Worm (Caenorhabditis elegans): ENCODE results near the gene rnst-2.
A peak's percentile ranks its signal among the peaks of the same experiment; 100 is the strongest.

Gene rnst-2

ce11 chrV:1033304-1033703 is 28.1 kb upstream of the rnst-2 start, which contains the start of gene flp-34:
Gene flp-34, minus strand, starts transcription at chrV:1033404.
- no peak for TF ChIP-seq pha-4 (tag; optimal IDR thresholded peaks at IDR 0.05)
- TF ChIP-seq nhr-67 (tag; optimal IDR thresholded peaks at IDR 0.05): no peak
- TF ChIP-seq eor-1 (tag; optimal IDR thresholded peaks at IDR 0.05): no peak
- no peak for TF ChIP-seq lin-39 (tag; optimal IDR thresholded peaks at IDR 0.05)
- TF ChIP-seq ceh-16 (tag; optimal IDR thresholded peaks at IDR 0.05): no peak
- TF ChIP-seq ztf-11 (tag; optimal IDR thresholded peaks at IDR 0.05): no peak
- TF ChIP-seq elt-2 (tag; optimal IDR thresholded peaks at IDR 0.05): no peak
- TF ChIP-seq egl-5 (tag; optimal IDR thresholded peaks at IDR 0.05): no peak
- TF ChIP-seq jun-1 (tag; optimal IDR thresholded peaks at IDR 0.05): no peak
- no peak for TF ChIP-seq nhr-12 (tag; optimal IDR thresholded peaks at IDR 0.05)
- TF ChIP-seq ceh-9 (tag; optimal IDR thresholded peaks at IDR 0.05): no peak
- TF ChIP-seq aly-2 (tag; optimal IDR thresholded peaks at IDR 0.05): no peak
- no peak for TF ChIP-seq tbx-2 (tag; optimal IDR thresholded peaks at IDR 0.05)

DNA sequence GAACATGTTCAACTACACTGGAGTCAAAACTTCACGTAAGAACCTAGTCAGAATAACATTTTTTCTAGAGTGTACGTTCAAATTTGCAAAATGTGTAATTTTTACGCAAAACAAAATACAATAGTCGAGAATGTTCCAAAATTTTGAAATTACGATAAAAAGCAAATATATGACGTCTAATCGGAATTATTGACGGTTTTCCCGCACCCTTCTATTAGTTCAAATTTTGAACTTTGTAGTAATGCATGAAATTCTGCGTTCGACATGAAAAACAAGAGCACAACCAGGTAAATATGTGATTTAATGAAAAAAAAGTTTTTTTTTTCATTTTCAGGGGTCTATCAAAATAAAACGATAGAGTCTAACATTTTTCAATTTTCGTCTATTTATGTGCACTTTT is 23.3 kb upstream of the rnst-2 start:
- TF ChIP-seq nhr-237 (tag; optimal IDR thresholded peaks at IDR 0.05): no peak
- no peak for TF ChIP-seq fkh-10 (GFP tag; optimal IDR thresholded peaks at IDR 0.05)
- no peak for TF ChIP-seq daf-12 (tag; optimal IDR thresholded peaks at IDR 0.05)
- TF ChIP-seq lin-39 (tag; optimal IDR thresholded peaks at IDR 0.05): no peak
- no peak for TF ChIP-seq ztf-4 (tag; optimal IDR thresholded peaks at IDR 0.05)
- no peak for TF ChIP-seq elt-2 (tag; optimal IDR thresholded peaks at IDR 0.05)
- TF ChIP-seq elt-1 (tag; optimal IDR thresholded peaks at IDR 0.05): no peak
- TF ChIP-seq hmg-11 (tag; optimal IDR thresholded peaks at IDR 0.05): no peak
- TF ChIP-seq elt-3 (tag; optimal IDR thresholded peaks at IDR 0.05): no peak
- no peak for TF ChIP-seq jun-1 (tag; optimal IDR thresholded peaks at IDR 0.05)
- TF ChIP-seq lsy-12 (tag; optimal IDR thresholded peaks at IDR 0.05): no peak
- TF ChIP-seq nhr-12 (tag; optimal IDR thresholded peaks at IDR 0.05): no peak
- TF ChIP-seq mml-1 (tag; optimal IDR thresholded peaks at IDR 0.05): no peak
- TF ChIP-seq ZK546.5 (tag; optimal IDR thresholded peaks at IDR 0.05): no peak
- no peak for TF ChIP-seq ama-1 (optimal IDR thresholded peaks at IDR 0.05)
- no peak for TF ChIP-seq nhr-23 (tag; optimal IDR thresholded peaks at IDR 0.05)
- TF ChIP-seq nhr-25 (tag; optimal IDR thresholded peaks at IDR 0.05): no peak
- TF ChIP-seq unc-62 (GFP tag; optimal IDR thresholded peaks at IDR 0.05): no peak

DNA sequence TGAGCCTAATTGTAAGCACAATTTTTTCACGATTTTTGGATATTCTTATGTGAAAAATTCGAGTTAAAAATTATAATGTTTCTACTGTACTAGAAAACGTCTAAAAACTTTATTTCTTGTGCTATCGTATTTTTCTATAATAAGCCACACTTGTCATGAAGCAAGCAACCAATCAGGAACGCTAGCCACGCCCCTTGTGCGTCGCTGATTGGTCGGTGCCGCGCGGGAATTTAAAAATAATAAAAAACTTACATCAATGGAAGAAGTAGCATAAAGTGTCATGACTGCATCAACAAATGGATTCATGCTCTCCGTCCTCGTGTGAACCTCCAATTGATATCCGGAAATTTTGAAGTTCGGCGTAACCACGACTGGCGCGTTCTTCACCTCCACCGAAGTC is 14.1 kb upstream of the rnst-2 start:
- TF ChIP-seq nfya-1 (tag; optimal IDR thresholded peaks at IDR 0.05; ENCODE audit: insufficient read depth): peak; percentile 73
- no peak for TF ChIP-seq fkh-10 (GFP tag; optimal IDR thresholded peaks at IDR 0.05)

ce11 chrV:1048482-1048881 is 12.9 kb upstream of the rnst-2 start, which contains the start of gene nra-4:
Gene nra-4, minus strand, starts transcription at chrV:1048582.
- TF ChIP-seq nhr-23 (tag; optimal IDR thresholded peaks at IDR 0.05) (no peak), daf-12 (tag; optimal IDR thresholded peaks at IDR 0.05) (no peak), sea-2 (GFP tag; optimal IDR thresholded peaks at IDR 0.05) (no peak), ceh-16 (tag; optimal IDR thresholded peaks at IDR 0.05) (no peak), fos-1 (tag; optimal IDR thresholded peaks at IDR 0.05) (no peak), ceh-9 (tag; optimal IDR thresholded peaks at IDR 0.05) (no peak), ztf-11 (tag; optimal IDR thresholded peaks at IDR 0.05) (no peak), snpc-4 (tag; optimal IDR thresholded peaks at IDR 0.05) (no peak), mml-1 (tag; optimal IDR thresholded peaks at IDR 0.05) (no peak), pha-4 (tag; optimal IDR thresholded peaks at IDR 0.05) (no peak), jun-1 (tag; optimal IDR thresholded peaks at IDR 0.05) (no peak)

ce11 chrV:1049334-1049733 is 12.1 kb upstream of the rnst-2 start:
- TF ChIP-seq elt-1 (tag; optimal IDR thresholded peaks at IDR 0.05): no peak
- peak; percentile 49 for TF ChIP-seq nfya-1 (tag; optimal IDR thresholded peaks at IDR 0.05; ENCODE audit: insufficient read depth)
- no peak for TF ChIP-seq nhr-77 (tag; optimal IDR thresholded peaks at IDR 0.05)
- TF ChIP-seq tbx-2 (tag; optimal IDR thresholded peaks at IDR 0.05): no peak
- no peak for TF ChIP-seq nhr-11 (tag; optimal IDR thresholded peaks at IDR 0.05)
- peak; percentile 45 for TF ChIP-seq lin-15B (tag; optimal IDR thresholded peaks at IDR 0.05)
- TF ChIP-seq elt-3 (tag; optimal IDR thresholded peaks at IDR 0.05): no peak
- TF ChIP-seq aly-2 (tag; optimal IDR thresholded peaks at IDR 0.05): no peak
- peak; percentile 66 for TF ChIP-seq hmg-11 (tag; optimal IDR thresholded peaks at IDR 0.05)
- TF ChIP-seq ceh-28 (tag; optimal IDR thresholded peaks at IDR 0.05): no peak
- TF ChIP-seq ceh-82 (tag; optimal IDR thresholded peaks at IDR 0.05): no peak
- TF ChIP-seq elt-2 (tag; optimal IDR thresholded peaks at IDR 0.05): no peak
- TF ChIP-seq unc-62 (GFP tag; optimal IDR thresholded peaks at IDR 0.05): no peak
- TF ChIP-seq snpc-4 (tag; optimal IDR thresholded peaks at IDR 0.05): peak; percentile 0
- peak; percentile 47 for TF ChIP-seq lin-39 (tag; optimal IDR thresholded peaks at IDR 0.05)
- no peak for TF ChIP-seq nhr-43 (tag; optimal IDR thresholded peaks at IDR 0.05; ENCODE audit: poor library complexity, severe bottlenecking)
- no peak for TF ChIP-seq pqm-1 (tag; optimal IDR thresholded peaks at IDR 0.05)
- no peak for TF ChIP-seq egl-5 (tag; optimal IDR thresholded peaks at IDR 0.05)
